Fruit fly (Drosophila melanogaster) whole organism, larva: Measurements from ENCODE around the gene CG7582.

Experiments used
- noc ChIP-seq: fragments of 200-800 bp; sonication (Bioruptor generic); optimal IDR thresholded peaks from 3 replicates; lab custom pipeline; 2019; ENCODE audit warnings: missing biosample characterization, mild to moderate bottlenecking, missing genetic modification characterization, moderate library complexity

CG7582 gene

dm6 chr3R:29668777-29669176 lies 13.3 kb downstream of the CG7582 start, which contains the start of the genes ppk20 and ppk30:
Gene ppk20 (minus strand): TSS chr3R:29668877.
Gene ppk30 (plus strand): TSS chr3R:29669149.
- no peak for TF ChIP-seq noc (tag; lab: Kevin White, UChicago)

dm6 chr3R:29664183-29664829 lies 17.8 kb downstream of the CG7582 start, which contains the start of gene ppk21:
Gene ppk21 (plus strand): TSS chr3R:29664779.
- TF ChIP-seq noc (tag; lab: Kevin White, UChicago) = no peak

dm6 chr3R:29659950-29660349 lies 22.1 kb downstream of the CG7582 start, which contains the start of gene Dop1R2:
Gene Dop1R2 (minus strand): TSS chr3R:29659984.
- no peak for TF ChIP-seq noc (tag; lab: Kevin White, UChicago)

DNA sequence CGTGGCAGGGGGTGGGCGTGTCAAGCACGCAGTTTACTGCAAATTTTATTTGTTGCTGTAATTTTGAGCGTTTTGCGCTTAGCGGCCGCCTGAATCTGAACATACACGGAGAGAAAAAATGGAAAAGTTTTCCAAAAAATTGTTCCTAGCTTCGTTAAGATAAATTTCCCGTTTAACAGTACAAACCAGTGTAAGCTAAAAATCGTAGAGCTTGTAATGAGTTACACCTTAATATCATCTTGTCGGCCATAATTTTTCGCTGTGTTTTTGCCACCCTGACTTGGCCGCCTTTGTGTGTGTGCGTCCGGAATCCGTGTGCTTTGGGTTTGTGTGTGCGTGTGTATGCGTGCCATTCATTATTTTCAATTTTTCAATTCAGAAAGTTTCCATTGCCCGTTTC lies 30.6 kb downstream of the CG7582 start:
- no peak for TF ChIP-seq noc (tag; lab: Kevin White, UChicago)
